Fruit fly (Drosophila melanogaster) whole organism, embryonic: Measurements from ENCODE around the gene snz.

Source experiments
- Aef1 ChIP-seq: fragments of 200-800 bp; sonication (Bioruptor generic); IDR thresholded peaks from 3 replicates; pipeline ENCODE4 v1.3.6; 2022; ENCODE audit warnings: missing biosample characterization, missing genetic modification characterization
- CG10274 ChIP-seq: fragments of 200-800 bp; sonication (Bioruptor generic); optimal IDR thresholded peaks from 3 replicates; lab custom pipeline; 2017; ENCODE audit warnings: missing biosample characterization, mild to moderate bottlenecking, missing genetic modification characterization
- CG10366 ChIP-seq: fragments of 200-800 bp; sonication (Bioruptor generic); IDR thresholded peaks from 2 replicates; pipeline ENCODE4 v1.3.6; 2022; ENCODE audit warnings: missing biosample characterization, missing genetic modification characterization
- CG10462 ChIP-seq: fragments of 200-800 bp; sonication (Bioruptor generic); optimal IDR thresholded peaks from 2 replicates; lab custom pipeline; 2016; ENCODE audit warnings: missing biosample characterization, missing genetic modification characterization
- CG11398 ChIP-seq: fragments of 200-800 bp; sonication (Bioruptor generic); optimal IDR thresholded peaks from 2 replicates; lab custom pipeline; 2016; ENCODE audit warnings: missing biosample characterization, missing genetic modification characterization
- CG11723 ChIP-seq: fragments of 200-800 bp; sonication (Bioruptor generic); optimal IDR thresholded peaks from 2 replicates; lab custom pipeline; 2017; ENCODE audit warnings: missing biosample characterization, mild to moderate bottlenecking, missing genetic modification characterization
- CG12104 ChIP-seq: fragments of 200-800 bp; sonication (Bioruptor generic); optimal IDR thresholded peaks from 3 replicates; lab custom pipeline; 2016; ENCODE audit warnings: missing biosample characterization, missing genetic modification characterization
- CG12219 ChIP-seq: fragments of 200-800 bp; sonication (Bioruptor generic); optimal IDR thresholded peaks from 3 replicates; lab custom pipeline; 2018; ENCODE audit warnings: missing biosample characterization, mild to moderate bottlenecking, missing genetic modification characterization
- CG12744 ChIP-seq: fragments of 200-800 bp; sonication (Bioruptor generic); optimal IDR thresholded peaks from 2 replicates; lab custom pipeline; 2016; ENCODE audit warnings: missing biosample characterization, missing genetic modification characterization
- CG15696 ChIP-seq: fragments of 200-800 bp; sonication (Bioruptor generic); optimal IDR thresholded peaks from 2 replicates; lab custom pipeline; 2019; ENCODE audit warnings: missing biosample characterization, mild to moderate bottlenecking, missing genetic modification characterization, moderate library complexity
- CG1603 ChIP-seq: fragments of 200-800 bp; sonication (Bioruptor generic); optimal IDR thresholded peaks from 2 replicates; lab custom pipeline; 2019; ENCODE audit warnings: missing biosample characterization, mild to moderate bottlenecking, missing genetic modification characterization, moderate library complexity
- CG17328 ChIP-seq: fragments of 200-800 bp; sonication (Bioruptor generic); IDR thresholded peaks from 2 replicates; pipeline ENCODE4 v1.3.6; 2022; ENCODE audit warnings: missing biosample characterization, missing genetic modification characterization
- CG1832 ChIP-seq: fragments of 200-800 bp; sonication (Bioruptor generic); optimal IDR thresholded peaks from 2 replicates; lab custom pipeline; 2017; ENCODE audit warnings: missing biosample characterization, mild to moderate bottlenecking, missing genetic modification characterization, inconsistent platforms
- CG18476 ChIP-seq: fragments of 200-800 bp; sonication (Bioruptor generic); optimal IDR thresholded peaks from 2 replicates; lab custom pipeline; 2016; ENCODE audit warnings: missing biosample characterization, mild to moderate bottlenecking, missing genetic modification characterization
- CG2129 ChIP-seq: fragments of 200-800 bp; sonication (Bioruptor generic); IDR thresholded peaks from 2 replicates; pipeline ENCODE4 v1.3.6; 2022; ENCODE audit warnings: missing biosample characterization, missing genetic modification characterization; ENCODE audit not compliant: partially characterized antibody
- CG2712 ChIP-seq: fragments of 200-800 bp; optimal IDR thresholded peaks from 3 replicates; lab custom pipeline; 2019; ENCODE audit warnings: missing biosample characterization, mild to moderate bottlenecking, missing genetic modification characterization, moderate library complexity
- CG2889 ChIP-seq: fragments of 200-800 bp; sonication (Bioruptor generic); IDR thresholded peaks from 3 replicates; pipeline ENCODE4 v1.3.6; 2022; ENCODE audit warnings: missing biosample characterization, missing genetic modification characterization
- CG3281 ChIP-seq: fragments of 200-800 bp; sonication (Bioruptor generic); optimal IDR thresholded peaks from 3 replicates; lab custom pipeline; 2017; ENCODE audit warnings: missing biosample characterization, mild to moderate bottlenecking, missing genetic modification characterization
- CG34422 ChIP-seq: fragments of 200-800 bp; sonication (Bioruptor generic); IDR thresholded peaks from 3 replicates; pipeline ENCODE4 v1.3.6; 2022; ENCODE audit warnings: missing biosample characterization, missing genetic modification characterization
- CG3847 ChIP-seq: fragments of 200-800 bp; sonication (Bioruptor generic); IDR thresholded peaks from 2 replicates; pipeline ENCODE4 v1.3.6; 2022; ENCODE audit warnings: missing biosample characterization, missing genetic modification characterization
- CG43689 ChIP-seq: fragments of 200-800 bp; sonication (Bioruptor generic); IDR thresholded peaks from 2 replicates; pipeline ENCODE4 v1.3.6; 2022; ENCODE audit warnings: missing biosample characterization, missing genetic modification characterization
- CG4730 ChIP-seq: fragments of 200-800 bp; sonication (Bioruptor generic); IDR thresholded peaks from 2 replicates; pipeline ENCODE4 v1.3.6; 2022; ENCODE audit warnings: missing biosample characterization, missing genetic modification characterization
- CG4854 ChIP-seq: fragments of 200-800 bp; sonication (Bioruptor generic); optimal IDR thresholded peaks from 2 replicates; lab custom pipeline; 2016; ENCODE audit warnings: missing biosample characterization, missing genetic modification characterization, inconsistent platforms
- CG6683 ChIP-seq: fragments of 200-800 bp; sonication (Bioruptor generic); optimal IDR thresholded peaks from 2 replicates; lab custom pipeline; 2017; ENCODE audit warnings: missing biosample characterization, mild to moderate bottlenecking, missing genetic modification characterization, missing genetic modification reagents
- CG8290 ChIP-seq, 3 experiments: fragments of 200-800 bp; sonication (Bioruptor generic); optimal IDR thresholded peaks; 2 replicates each; lab custom pipeline; 2016 to 2019; ENCODE audit warnings: missing biosample characterization in 3 of 3, missing genetic modification characterization in 3 of 3, mild to moderate bottlenecking in 2 of 3, moderate library complexity in 1 of 3
- Chrac-16 ChIP-seq: fragments of 200-800 bp; sonication (Bioruptor generic); optimal IDR thresholded peaks from 3 replicates; lab custom pipeline; 2016; ENCODE audit warnings: missing biosample characterization, missing genetic modification characterization
- Dp ChIP-seq: fragments of 200-800 bp; sonication (Bioruptor generic); optimal IDR thresholded peaks from 2 replicates; lab custom pipeline; 2018; ENCODE audit warnings: missing biosample characterization, mild to moderate bottlenecking, missing genetic modification characterization, moderate library complexity
- E2f2 ChIP-seq: fragments of 200-800 bp; sonication (Bioruptor generic); IDR thresholded peaks from 2 replicates; pipeline ENCODE4 v1.3.6; 2022; ENCODE audit warnings: missing biosample characterization, missing genetic modification characterization
- GATAe ChIP-seq: fragments of 200-800 bp; sonication (Bioruptor generic); conservative IDR thresholded peaks from 2 replicates; pipeline ENCODE4 v1.3.6; 2022; ENCODE audit warnings: missing biosample characterization, missing genetic modification characterization
- Hr51 ChIP-seq, 2 experiments: fragments of 200-800 bp; sonication (Bioruptor generic); optimal IDR thresholded peaks; 2 replicates in 1 of 2; 3 replicates in 1 of 2; lab custom pipeline; 2016 to 2018; ENCODE audit warnings: missing biosample characterization in 2 of 2, missing genetic modification characterization in 2 of 2, mild to moderate bottlenecking in 1 of 2, moderate library complexity in 1 of 2
- Poxn ChIP-seq: fragments of 200-800 bp; sonication (Bioruptor generic); IDR thresholded peaks from 2 replicates; pipeline ENCODE4 v1.3.6; 2022; ENCODE audit warnings: missing biosample characterization, missing genetic modification characterization
- Sox102F ChIP-seq: fragments of 200-800 bp; sonication (Bioruptor generic); optimal IDR thresholded peaks from 2 replicates; lab custom pipeline; 2018; ENCODE audit warnings: missing biosample characterization, mild to moderate bottlenecking, missing genetic modification characterization, moderate library complexity
- Ssrp ChIP-seq: fragments of 200-800 bp; sonication (Bioruptor generic); optimal IDR thresholded peaks from 2 replicates; lab custom pipeline; 2018; ENCODE audit warnings: missing biosample characterization, mild to moderate bottlenecking, missing genetic modification characterization, moderate library complexity
- fd3F ChIP-seq: fragments of 200-800 bp; sonication (Bioruptor generic); optimal IDR thresholded peaks from 2 replicates; lab custom pipeline; 2018; ENCODE audit warnings: missing biosample characterization, mild to moderate bottlenecking, missing genetic modification characterization, moderate library complexity
- gcm ChIP-seq: fragments of 200-800 bp; sonication (Bioruptor generic); optimal IDR thresholded peaks from 2 replicates; lab custom pipeline; 2019; ENCODE audit warnings: missing biosample characterization, mild to moderate bottlenecking, missing genetic modification characterization, moderate library complexity
- grau ChIP-seq: fragments of 200-800 bp; optimal IDR thresholded peaks from 3 replicates; lab custom pipeline; 2019; ENCODE audit warnings: missing biosample characterization, mild to moderate bottlenecking, missing genetic modification characterization, moderate library complexity
- her ChIP-seq: fragments of 200-800 bp; sonication (Bioruptor generic); optimal IDR thresholded peaks from 2 replicates; lab custom pipeline; 2016; ENCODE audit warnings: missing biosample characterization, missing genetic modification characterization
- ken ChIP-seq: fragments of 200-800 bp; sonication (Bioruptor generic); IDR thresholded peaks from 3 replicates; pipeline ENCODE4 v1.3.6; 2022; ENCODE audit warnings: missing biosample characterization, missing genetic modification characterization
- lbe ChIP-seq: fragments of 200-800 bp; sonication (Bioruptor generic); optimal IDR thresholded peaks from 2 replicates; lab custom pipeline; 2016; ENCODE audit warnings: missing biosample characterization, mild to moderate bottlenecking, missing genetic modification characterization
- nerfin-2 ChIP-seq: fragments of 200-800 bp; sonication (Bioruptor generic); IDR thresholded peaks from 2 replicates; pipeline ENCODE4 v1.3.6; 2022; ENCODE audit warnings: missing biosample characterization, missing genetic modification characterization; ENCODE audit not compliant: partially characterized antibody
- pho ChIP-seq: fragments of 200-800 bp; sonication (Bioruptor generic); optimal IDR thresholded peaks from 2 replicates; lab custom pipeline; 2016; ENCODE audit warnings: missing biosample characterization, missing genetic modification characterization
- pzg ChIP-seq: fragments of 200-800 bp; sonication (Bioruptor generic); optimal IDR thresholded peaks from 3 replicates; lab custom pipeline; 2018; ENCODE audit warnings: missing biosample characterization, mild to moderate bottlenecking, missing genetic modification characterization, moderate library complexity
- schlank ChIP-seq: fragments of 200-800 bp; sonication (Bioruptor generic); optimal IDR thresholded peaks from 2 replicates; lab custom pipeline; 2018; ENCODE audit warnings: missing biosample characterization, mild to moderate bottlenecking, missing genetic modification characterization
- sima ChIP-seq: fragments of 200-800 bp; sonication (Bioruptor generic); optimal IDR thresholded peaks from 2 replicates; lab custom pipeline; 2016; ENCODE audit warnings: missing biosample characterization, missing genetic modification characterization
- trh ChIP-seq: fragments of 200-800 bp; sonication (Bioruptor generic); optimal IDR thresholded peaks from 2 replicates; lab custom pipeline; 2016; ENCODE audit warnings: missing biosample characterization, missing genetic modification characterization
- ttk ChIP-seq: fragments of 200-800 bp; sonication (Bioruptor generic); IDR thresholded peaks from 2 replicates; pipeline ENCODE4 v2.1.2; 2022; ENCODE audit warnings: missing biosample characterization, missing genetic modification characterization
- zen ChIP-seq: fragments of 200-800 bp; sonication (Bioruptor generic); optimal IDR thresholded peaks from 3 replicates; lab custom pipeline; 2018; ENCODE audit warnings: missing biosample characterization, mild to moderate bottlenecking, missing genetic modification characterization, moderate library complexity
- zf30C ChIP-seq: fragments of 200-800 bp; sonication (Bioruptor generic); optimal IDR thresholded peaks from 3 replicates; lab custom pipeline; 2018; ENCODE audit warnings: missing biosample characterization, mild to moderate bottlenecking, missing genetic modification characterization
- zfh2 ChIP-seq: fragments of 200-800 bp; sonication (Bioruptor generic); optimal IDR thresholded peaks from 2 replicates; lab custom pipeline; 2016; ENCODE audit warnings: missing biosample characterization, missing genetic modification characterization

The snz gene

DNA sequence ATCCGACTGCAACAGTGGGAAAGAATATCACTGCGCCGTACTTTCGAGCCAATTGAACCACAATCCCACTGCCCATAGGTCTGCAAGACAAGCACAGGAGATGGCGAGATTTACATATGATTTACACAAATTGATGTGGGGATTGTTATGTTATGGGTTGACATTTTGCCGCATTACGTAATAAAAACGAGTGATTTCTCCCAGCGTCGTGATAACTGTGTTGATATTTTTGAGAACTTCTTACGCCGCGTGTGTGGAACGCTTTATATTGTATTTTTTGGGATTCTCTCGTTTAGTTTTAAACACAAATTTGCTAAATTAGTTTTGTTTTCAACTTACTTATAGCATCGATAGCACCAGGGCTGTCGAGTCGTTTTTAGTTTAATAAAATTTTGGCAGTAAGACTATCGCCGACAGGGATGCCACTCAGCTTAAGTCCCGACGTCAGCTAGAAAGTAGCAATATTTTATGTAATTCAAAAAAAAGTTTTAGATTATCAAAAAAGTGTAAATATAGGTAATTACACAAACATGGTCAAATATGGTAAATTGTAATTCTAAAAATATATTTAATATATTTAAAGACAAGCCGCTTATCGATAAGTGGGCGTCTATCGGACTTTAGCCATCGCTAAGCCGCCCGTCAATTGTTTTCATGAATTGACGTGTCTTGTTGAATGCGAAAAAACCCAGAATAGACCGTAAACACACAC lies 18.3 kb upstream of the snz start, which contains the start of the genes CG45089, ND-MNLL and p115 (continued):
- TF ChIP-seq CG3847 (GFP tag; lab: Robert Waterston, UW) (peak; percentile 60), CG10274 (no peak), CG18476 (GFP tag; lab: Kevin White, UChicago) (peak; percentile 33), fd3F (GFP tag; lab: Kevin White, UChicago) (peak; percentile 34), Chrac-16 (GFP tag; lab: Kevin White, UChicago) (peak; percentile 68), Ssrp (tag; lab: Kevin White, UChicago) (peak; percentile 35), Aef1 (GFP tag; lab: Robert Waterston, UW) (peak; percentile 50; the same call in 2 of the 3 replicates), CG4730 (no peak), pho (GFP tag; lab: Kevin White, UChicago) (peak; percentile 14), grau (tag; lab: Kevin White, UChicago) (peak; percentile 61), CG6683 (peak; percentile 0), lbe (GFP tag; lab: Kevin White, UChicago) (peak; percentile 54), Hr51 (GFP tag; optimal IDR thresholded peaks at IDR 0.05; lab: Kevin White, UChicago) (peak; percentile 35 to 64), CG11723 (no peak), CG1832 (GFP tag; lab: Kevin White, UChicago) (no peak), zfh2 (GFP tag; lab: Kevin White, UChicago) (peak; percentile 48), CG1603 (tag; lab: Kevin White, UChicago) (peak; percentile 27), ken (peak; percentile 46; the same call in 2 of the 3 replicates), CG12219 (GFP tag; lab: Kevin White, UChicago) (no peak), zf30C (GFP tag; lab: Kevin White, UChicago) (no peak), Sox102F (peak; percentile 55), CG8290 (GFP tag; optimal IDR thresholded peaks at IDR 0.05; lab: Kevin White, UChicago) (peak; percentile 70), CG8290 (tag; optimal IDR thresholded peaks at IDR 0.05; lab: Kevin White, UChicago) (no peak), E2f2 (GFP tag; lab: Robert Waterston, UW) (peak; percentile 47), CG17328 (GFP tag; lab: Robert Waterston, UW) (0 out of 2 replicates have a peak, but pooled peaks have one; percentile 42), schlank (tag; lab: Kevin White, UChicago) (no peak), Poxn (no peak), CG10366 (peak; percentile 46), trh (GFP tag; lab: Kevin White, UChicago) (no peak), CG43689 (no peak), sima (GFP tag; lab: Kevin White, UChicago) (no peak), zen (tag; lab: Kevin White, UChicago) (peak; percentile 53), pzg (peak; percentile 59), CG2889 (GFP tag; lab: Robert Waterston, UW) (no peak), CG10462 (GFP tag; lab: Kevin White, UChicago) (peak; percentile 24), CG11398 (GFP tag; lab: Kevin White, UChicago) (no peak), nerfin-2 (GFP tag; lab: Robert Waterston, UW) (no peak), CG12744 (GFP tag; lab: Kevin White, UChicago) (no peak), CG34422 (peak; percentile 56; the same call in 1 of the 3 replicates), CG12104 (GFP tag; lab: Kevin White, UChicago) (no peak), gcm (GFP tag; lab: Kevin White, UChicago) (peak; percentile 46), ttk (GFP tag; lab: Robert Waterston, UW) (peak; percentile 36; the same call in 1 of the 2 replicates), CG4854 (GFP tag; lab: Kevin White, UChicago) (no peak), her (GFP tag; lab: Kevin White, UChicago) (no peak), CG2129 (GFP tag; lab: Robert Waterston, UW) (peak; percentile 32), CG3281 (peak; percentile 53), CG15696 (tag; lab: Kevin White, UChicago) (peak; percentile 73), Dp (GFP tag; lab: Kevin White, UChicago) (peak; percentile 35), CG2712 (peak; percentile 81), GATAe (no peak)
